Worm (Caenorhabditis elegans) whole organism, L3 larva: Measurements from ENCODE around the gene dhhc-1.

Experiments
- R02D3.7 ChIP-seq: fragments of 150-350 bp; optimal IDR thresholded peaks from 2 replicates; lab custom pipeline; 2014; ENCODE audit warnings: missing biosample characterization, missing genetic modification characterization
- aly-2 ChIP-seq: fragments of 150-350 bp; optimal IDR thresholded peaks from 2 replicates; lab custom pipeline; 2014; ENCODE audit warnings: missing biosample characterization, missing genetic modification characterization
- ama-1 ChIP-seq: fragments of 150-350 bp; optimal IDR thresholded peaks from 2 replicates; lab custom pipeline; 2018
- ceh-16 ChIP-seq: sonication (generic microtip); optimal IDR thresholded peaks from 2 replicates; lab custom pipeline; 2017; ENCODE audit warnings: missing biosample characterization, missing genetic modification characterization
- ceh-28 ChIP-seq: fragments of 150-350 bp; optimal IDR thresholded peaks from 2 replicates; lab custom pipeline; 2014; ENCODE audit warnings: missing biosample characterization, missing genetic modification reagents, missing genetic modification characterization
- ceh-9 ChIP-seq: sonication (generic microtip); optimal IDR thresholded peaks from 2 replicates; lab custom pipeline; 2018; ENCODE audit warnings: missing biosample characterization, missing genetic modification characterization
- daf-12 ChIP-seq: fragments of 150-350 bp; optimal IDR thresholded peaks from 2 replicates; lab custom pipeline; 2014; ENCODE audit warnings: missing biosample characterization, missing genetic modification reagents, missing genetic modification characterization
- egl-5 ChIP-seq: fragments of 150-350 bp; optimal IDR thresholded peaks from 2 replicates; lab custom pipeline; 2017; ENCODE audit warnings: missing biosample characterization, missing genetic modification reagents, missing genetic modification characterization, inconsistent platforms
- elt-2 ChIP-seq: sonication (generic microtip); optimal IDR thresholded peaks from 2 replicates; lab custom pipeline; 2016; ENCODE audit warnings: missing genetic modification reagents, mild to moderate bottlenecking, missing genetic modification characterization, missing compliant biosample characterization
- elt-3 ChIP-seq, 3 experiments: fragments of 150-350 bp in 1 of 3; sonication (generic microtip) in 2 of 3; optimal IDR thresholded peaks; 2 replicates in 2 of 3; 4 replicates in 1 of 3; lab custom pipeline; 2014 to 2017; ENCODE audit warnings: missing biosample characterization in 3 of 3, missing genetic modification characterization in 3 of 3
- eor-1 ChIP-seq, 2 experiments: fragments of 150-350 bp; optimal IDR thresholded peaks; 2 replicates each; lab custom pipeline; 2014 to 2018; ENCODE audit warnings: missing biosample characterization in 2 of 2, missing genetic modification characterization in 2 of 2
- fkh-10 ChIP-seq: sonication (generic microtip); optimal IDR thresholded peaks from 2 replicates; lab custom pipeline; 2017; ENCODE audit warnings: missing biosample characterization, missing genetic modification reagents, missing genetic modification characterization
- fkh-2 ChIP-seq: fragments of 150-350 bp; optimal IDR thresholded peaks from 2 replicates; lab custom pipeline; 2014; ENCODE audit warnings: missing biosample characterization, missing genetic modification reagents, missing genetic modification characterization
- jun-1 ChIP-seq: fragments of 150-350 bp; optimal IDR thresholded peaks from 2 replicates; lab custom pipeline; 2014; ENCODE audit warnings: missing biosample characterization, missing genetic modification reagents, missing genetic modification characterization
- lin-39 ChIP-seq: fragments of 150-350 bp; optimal IDR thresholded peaks from 2 replicates; lab custom pipeline; 2018; ENCODE audit warnings: missing biosample characterization, missing genetic modification reagents, missing genetic modification characterization
- lsy-12 ChIP-seq: sonication (generic microtip); optimal IDR thresholded peaks from 2 replicates; lab custom pipeline; 2016; ENCODE audit warnings: mild to moderate bottlenecking, missing genetic modification characterization, missing compliant biosample characterization
- mdl-1 ChIP-seq: fragments of 150-350 bp; optimal IDR thresholded peaks from 2 replicates; lab custom pipeline; 2014; ENCODE audit warnings: missing biosample characterization, missing genetic modification characterization
- mml-1 ChIP-seq: fragments of 150-350 bp; sonication (generic microtip); optimal IDR thresholded peaks from 3 replicates; lab custom pipeline; 2014; ENCODE audit warnings: missing biosample characterization, missing genetic modification characterization
- nfya-1 ChIP-seq: sonication (generic microtip); optimal IDR thresholded peaks from 2 replicates; lab custom pipeline; 2017; ENCODE audit warnings: missing genetic modification characterization, mild to moderate bottlenecking, missing compliant biosample characterization, antibody characterized with exemption, moderate library complexity; ENCODE audit not compliant: insufficient read depth
- nhr-12 ChIP-seq: fragments of 150-350 bp; optimal IDR thresholded peaks from 2 replicates; lab custom pipeline; 2014; ENCODE audit warnings: missing biosample characterization, missing genetic modification characterization
- nhr-23 ChIP-seq: fragments of 150-350 bp; optimal IDR thresholded peaks from 2 replicates; lab custom pipeline; 2014; ENCODE audit warnings: missing biosample characterization, missing genetic modification reagents, missing genetic modification characterization
- nhr-76 ChIP-seq: fragments of 150-350 bp; sonication (generic microtip); optimal IDR thresholded peaks from 5 replicates; lab custom pipeline; 2014; ENCODE audit warnings: missing biosample characterization, missing genetic modification characterization
- nhr-77 ChIP-seq: fragments of 150-350 bp; optimal IDR thresholded peaks from 2 replicates; lab custom pipeline; 2014; ENCODE audit warnings: missing biosample characterization, missing genetic modification characterization
- pha-4 ChIP-seq: fragments of 150-350 bp; optimal IDR thresholded peaks from 2 replicates; lab custom pipeline; 2014; ENCODE audit warnings: missing biosample characterization, missing genetic modification reagents, missing genetic modification characterization
- pqm-1 ChIP-seq: fragments of 150-350 bp; optimal IDR thresholded peaks from 2 replicates; lab custom pipeline; 2017; ENCODE audit warnings: missing biosample characterization, missing genetic modification characterization, inconsistent platforms
- sea-2 ChIP-seq: fragments of 150-350 bp; sonication (generic microtip); optimal IDR thresholded peaks from 4 replicates; lab custom pipeline; 2014; ENCODE audit warnings: missing biosample characterization, missing genetic modification reagents, missing genetic modification characterization
- snpc-4 ChIP-seq: fragments of 150-350 bp; optimal IDR thresholded peaks from 2 replicates; lab custom pipeline; 2014; ENCODE audit warnings: missing biosample characterization, missing genetic modification characterization
- unc-39 ChIP-seq: sonication (generic microtip); optimal IDR thresholded peaks from 4 replicates; lab custom pipeline; 2017; ENCODE audit warnings: missing biosample characterization, missing genetic modification characterization
- unc-62 ChIP-seq: fragments of 150-350 bp; sonication (generic microtip); optimal IDR thresholded peaks from 4 replicates; lab custom pipeline; 2014; ENCODE audit warnings: missing biosample characterization, missing genetic modification reagents, missing genetic modification characterization
- zag-1 ChIP-seq: fragments of 150-350 bp; optimal IDR thresholded peaks from 2 replicates; lab custom pipeline; 2014; ENCODE audit warnings: missing biosample characterization, missing genetic modification characterization
- ztf-4 ChIP-seq: fragments of 150-350 bp; optimal IDR thresholded peaks from 2 replicates; lab custom pipeline; 2014; ENCODE audit warnings: missing biosample characterization, missing genetic modification characterization

dhhc-1 gene

ce11 chrX:15104963-15105493, 4.8 kb upstream of the dhhc-1 start (continued):
- TF ChIP-seq lin-39 (peak; percentile 2), mml-1 (tag; lab: Kevin White, UChicago) (no peak), daf-12 (no peak), nhr-76 (no peak), lsy-12 (no peak)

ce11 chrX:15103481-15103880, 3.3 kb upstream of the dhhc-1 start:
- TF ChIP-seq ceh-9 (tag; lab: Kevin White, UChicago) (no peak), ama-1 (lab: Kevin White, UChicago) (no peak), lsy-12 (no peak), R02D3.7 (tag; lab: Kevin White, UChicago) (no peak), ceh-16 (tag; lab: Kevin White, UChicago) (no peak), nfya-1 (tag; lab: Kevin White, UChicago) (no peak), fkh-10 (no peak), pqm-1 (tag; lab: Kevin White, UChicago) (no peak), nhr-77 (tag; lab: Kevin White, UChicago) (no peak), ceh-28 (tag; lab: Kevin White, UChicago) (no peak), unc-39 (no peak), zag-1 (no peak), unc-62 (GFP tag; lab: Kevin White, UChicago) (no peak), aly-2 (tag; lab: Kevin White, UChicago) (no peak), lin-39 (no peak), elt-3 (tag; optimal IDR thresholded peaks at IDR 0.05; lab: Kevin White, UChicago) (no peak), nhr-12 (tag; lab: Kevin White, UChicago) (no peak), eor-1 (tag; optimal IDR thresholded peaks at IDR 0.05; lab: Kevin White, UChicago) (no peak), sea-2 (GFP tag; lab: Kevin White, UChicago) (no peak)

ce11 chrX:15097763-15098162, 2.5 kb downstream of the dhhc-1 start, which contains the start of gene F09B12.3:
Gene F09B12.3 (minus strand): TSS chrX:15097954.
- TF ChIP-seq ztf-4 (tag; lab: Kevin White, UChicago): no peak
- peak; percentile 43 for TF ChIP-seq pha-4 (tag; lab: Kevin White, UChicago)
- peak; percentile 82 for TF ChIP-seq pqm-1 (tag; lab: Kevin White, UChicago)
- TF ChIP-seq jun-1 (tag; lab: Kevin White, UChicago): no peak
- peak; percentile 84 for TF ChIP-seq elt-2 (tag; lab: Kevin White, UChicago)
- TF ChIP-seq sea-2 (GFP tag; lab: Kevin White, UChicago): no peak
- TF ChIP-seq lsy-12: no peak
- TF ChIP-seq fkh-2: no peak
- TF ChIP-seq daf-12: no peak
- TF ChIP-seq, all 47 proteins: peak for 3

- TF ChIP-seq pha-4 (tag; lab: Kevin White, UChicago) (no peak), elt-2 (tag; lab: Kevin White, UChicago) (peak; percentile 62)
These were observed 3.9 kb downstream of the dhhc-1 start for ce11 chrX:15096277-15096676.

ce11 chrX:15094973-15095372, 5.2 kb downstream of the dhhc-1 start, which contains the start of gene F09B12.7:
Gene F09B12.7 (minus strand): TSS chrX:15095073.
- TF ChIP-seq nhr-23 (no peak), aly-2 (tag; lab: Kevin White, UChicago) (no peak), pha-4 (tag; lab: Kevin White, UChicago) (peak; percentile 59), unc-62 (GFP tag; lab: Kevin White, UChicago) (no peak), egl-5 (tag; lab: Kevin White, UChicago) (no peak), mdl-1 (tag; lab: Kevin White, UChicago) (no peak)

ce11 chrX:15092775-15093386, 7.3 kb downstream of the dhhc-1 start:
- no peak for TF ChIP-seq ceh-16 (tag; lab: Kevin White, UChicago)
- TF ChIP-seq snpc-4 (tag; lab: Kevin White, UChicago): peak; percentile 45
